Fruit fly (Drosophila melanogaster): Measurements from ENCODE around the gene CG43439.

- TF ChIP-seq CG16779 (tag; optimal IDR thresholded peaks at IDR 0.05): no peak
- no peak for TF ChIP-seq Lpt (GFP tag; optimal IDR thresholded peaks at IDR 0.05)
- TF ChIP-seq eg (GFP tag; IDR thresholded peaks at IDR 0.05): 0 out of 3 replicates have a peak, but pooled peaks have one; percentile 24
- no peak for TF ChIP-seq CG1621 (tag; optimal IDR thresholded peaks at IDR 0.05)
- no peak for TF ChIP-seq CG31627 (GFP tag; optimal IDR thresholded peaks at IDR 0.05)
These were observed 5.5 kb downstream of the CG43439 start for dm6 chr3L:6978757-6979386.
